ENCODE assay signal across 1 fruit fly cellular context in the genomic region with DNA sequence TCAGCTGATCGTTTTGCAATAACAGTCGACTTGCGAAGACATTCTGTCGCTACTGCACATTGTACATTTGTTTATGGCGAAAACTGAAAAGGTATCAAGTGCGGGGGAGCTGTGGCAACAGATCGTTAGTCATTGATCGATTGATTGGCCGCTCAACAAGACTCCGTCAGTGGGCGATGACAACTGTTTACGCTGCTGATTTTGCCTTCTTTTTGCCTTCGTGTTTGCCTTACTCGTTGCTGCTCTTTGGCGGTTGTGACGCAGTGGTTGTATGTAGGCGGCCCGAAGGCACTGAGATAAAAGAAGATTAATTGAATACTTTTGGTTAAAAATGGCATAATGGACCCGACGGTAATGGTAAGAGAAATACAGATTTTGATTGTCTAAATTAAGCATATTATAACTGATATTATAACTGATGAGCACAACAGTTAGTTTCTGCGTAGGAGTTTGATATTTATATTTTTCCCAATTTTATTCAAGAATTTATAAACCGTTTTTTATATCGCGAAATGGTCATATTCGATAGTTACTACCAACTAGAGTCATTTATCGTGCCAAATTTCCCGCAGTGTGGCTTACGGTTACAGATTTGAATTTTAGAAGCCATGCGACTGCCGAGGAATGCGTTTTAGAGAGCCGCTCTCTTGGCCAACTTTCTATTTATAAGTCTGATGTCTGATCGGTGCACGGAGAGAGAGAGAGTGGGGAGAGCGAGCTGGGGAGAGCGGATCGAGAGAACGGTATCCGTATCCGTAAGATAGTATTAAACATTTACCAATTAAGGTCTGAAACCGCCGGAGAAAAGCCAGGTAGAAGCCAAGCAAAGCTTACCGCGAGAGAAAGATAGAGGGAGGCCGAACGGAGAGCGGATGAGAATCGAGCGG.
TF ChIP-seq lines count a peak whose summit lies in the region.

No protein-coding gene starts in this region.

TF ChIP-seq in whole organism, embryonic, 481 proteins besides CTCF, POLR2A, EP300 and RAD21 (continued from another document and continues in another):
- TF ChIP-seq pho (GFP tag; optimal IDR thresholded peaks at IDR 0.05; lab: Kevin White, UChicago), result peak; percentile 71
- TF ChIP-seq Six4 (GFP tag; optimal IDR thresholded peaks at IDR 0.05; lab: Kevin White, UChicago), result peak; percentile 88
- TF ChIP-seq CG4404 (GFP tag; IDR thresholded peaks at IDR 0.05; lab: Robert Waterston, UW), result peak; percentile 79
- TF ChIP-seq Nf-YC (tag; optimal IDR thresholded peaks at IDR 0.05; lab: Kevin White, UChicago), result peak; percentile 74
- peak; percentile 89 for TF ChIP-seq Fer1 (GFP tag; optimal IDR thresholded peaks at IDR 0.05; lab: Kevin White, UChicago)
- TF ChIP-seq fd96Cb (tag; optimal IDR thresholded peaks at IDR 0.05; lab: Kevin White, UChicago), result peak; percentile 93
- peak; percentile 83 for TF ChIP-seq sisA (GFP tag; IDR thresholded peaks at IDR 0.05; lab: Robert Waterston, UW)
- peak; percentile 62 for TF ChIP-seq crol (GFP tag; IDR thresholded peaks at IDR 0.05; lab: Robert Waterston, UW)
- TF ChIP-seq CG16863 (GFP tag; optimal IDR thresholded peaks at IDR 0.05; lab: Kevin White, UChicago), result peak; percentile 69
- peak; percentile 88 for TF ChIP-seq ind (GFP tag; optimal IDR thresholded peaks at IDR 0.05; lab: Kevin White, UChicago)
- TF ChIP-seq slbo (GFP tag; IDR thresholded peaks at IDR 0.05; lab: Robert Waterston, UW), result peak; percentile 88
- peak; percentile 88 for TF ChIP-seq al (GFP tag; IDR thresholded peaks at IDR 0.05; lab: Robert Waterston, UW)
- peak; percentile 68 for TF ChIP-seq Fer2 (tag; optimal IDR thresholded peaks at IDR 0.05; lab: Kevin White, UChicago)
- peak; percentile 94 for TF ChIP-seq Sox102F (GFP tag; optimal IDR thresholded peaks at IDR 0.05; lab: Kevin White, UChicago)
- TF ChIP-seq scrt (GFP tag; optimal IDR thresholded peaks at IDR 0.05; lab: Kevin White, UChicago), result peak; percentile 86
- TF ChIP-seq CG18262 (tag; optimal IDR thresholded peaks at IDR 0.05; lab: Kevin White, UChicago), result peak; percentile 94
- no peak for TF ChIP-seq br (optimal IDR thresholded peaks at IDR 0.05; lab: Kevin White, UChicago)
- no peak for TF ChIP-seq her (GFP tag; optimal IDR thresholded peaks at IDR 0.05; lab: Kevin White, UChicago)
- no peak for TF ChIP-seq HLHmδ (GFP tag; optimal IDR thresholded peaks at IDR 0.05; lab: Kevin White, UChicago)
- TF ChIP-seq ase (GFP tag; IDR thresholded peaks at IDR 0.05; lab: Robert Waterston, UW), result peak; percentile 71
- no peak for TF ChIP-seq hb (GFP tag; IDR thresholded peaks at IDR 0.05; lab: Robert Waterston, UW; ENCODE audit: partially characterized antibody)
- TF ChIP-seq Myb (GFP tag; optimal IDR thresholded peaks at IDR 0.05; lab: Kevin White, UChicago), result peak; percentile 30
- peak; percentile 80 for TF ChIP-seq CG12219 (GFP tag; optimal IDR thresholded peaks at IDR 0.05; lab: Kevin White, UChicago)
- peak; percentile 91 for TF ChIP-seq CG4424 (GFP tag; optimal IDR thresholded peaks at IDR 0.05; lab: Kevin White, UChicago)
- TF ChIP-seq CG13424 (tag; optimal IDR thresholded peaks at IDR 0.05; lab: Kevin White, UChicago), result peak; percentile 94
- no peak for TF ChIP-seq Lim3 (GFP tag; IDR thresholded peaks at IDR 0.05; lab: Robert Waterston, UW)
- TF ChIP-seq CG17328 (GFP tag; IDR thresholded peaks at IDR 0.05; lab: Robert Waterston, UW), result peak; percentile 77
- TF ChIP-seq E2f2 (GFP tag; IDR thresholded peaks at IDR 0.05; lab: Robert Waterston, UW), result peak; percentile 54; the same call in 1 of the 2 replicates
- peak; percentile 90 for TF ChIP-seq CG8388 (GFP tag; optimal IDR thresholded peaks at IDR 0.05; lab: Kevin White, UChicago)
- TF ChIP-seq HLH4C (GFP tag; IDR thresholded peaks at IDR 0.05; lab: Robert Waterston, UW; ENCODE audit: partially characterized antibody), result no peak
- TF ChIP-seq CG10321 (GFP tag; IDR thresholded peaks at IDR 0.05; lab: Robert Waterston, UW), result no peak; the same call in 1 of the 2 replicates
- TF ChIP-seq gt (GFP tag; IDR thresholded peaks at IDR 0.05; lab: Robert Waterston, UW), result 0 out of 2 replicates have a peak, but pooled peaks have one; percentile 43
- TF ChIP-seq CG4730 (GFP tag; IDR thresholded peaks at IDR 0.05; lab: Robert Waterston, UW), result peak; percentile 70
- no peak for TF ChIP-seq hkb (optimal IDR thresholded peaks at IDR 0.05; lab: Kevin White, UChicago)
- peak; percentile 90 for TF ChIP-seq hkb (GFP tag; IDR thresholded peaks at IDR 0.05; lab: Robert Waterston, UW)
- peak; percentile 7 for TF ChIP-seq CG9797 (GFP tag; optimal IDR thresholded peaks at IDR 0.05; lab: Kevin White, UChicago)
- peak; percentile 44 for TF ChIP-seq CG15073 (GFP tag; optimal IDR thresholded peaks at IDR 0.05; lab: Kevin White, UChicago)
- peak; percentile 92 for TF ChIP-seq BtbVII (GFP tag; optimal IDR thresholded peaks at IDR 0.05; lab: Kevin White, UChicago)
- TF ChIP-seq lola (GFP tag; optimal IDR thresholded peaks at IDR 0.05; lab: Kevin White, UChicago), result peak in 1 of 3 experiments; percentile 84
- peak; percentile 70 for TF ChIP-seq Jarid2 (GFP tag; optimal IDR thresholded peaks at IDR 0.05; lab: Kevin White, UChicago)
- no peak for TF ChIP-seq chinmo (GFP tag; IDR thresholded peaks at IDR 0.05; lab: Robert Waterston, UW; ENCODE audit: partially characterized antibody)
- peak; percentile 68; the same call in 2 of the 3 replicates for TF ChIP-seq so (GFP tag; IDR thresholded peaks at IDR 0.05; lab: Robert Waterston, UW)
- TF ChIP-seq CG12236 (GFP tag; optimal IDR thresholded peaks at IDR 0.05; lab: Kevin White, UChicago), result peak; percentile 26
- peak; percentile 72; the same call in 1 of the 3 replicates for TF ChIP-seq CG2199 (GFP tag; IDR thresholded peaks at IDR 0.05; lab: Robert Waterston, UW)
- peak; percentile 80 for TF ChIP-seq jing (GFP tag; optimal IDR thresholded peaks at IDR 0.05; lab: Kevin White, UChicago)
- no peak for TF ChIP-seq gro (GFP tag; optimal IDR thresholded peaks at IDR 0.05; lab: Kevin White, UChicago)
- TF ChIP-seq CG2120 (GFP tag; optimal IDR thresholded peaks at IDR 0.05; lab: Kevin White, UChicago), result peak; percentile 89
- TF ChIP-seq Chrac-16 (GFP tag; optimal IDR thresholded peaks at IDR 0.05; lab: Kevin White, UChicago), result peak; percentile 80
- peak; percentile 47; the same call in 1 of the 3 replicates for TF ChIP-seq CG6175 (GFP tag; IDR thresholded peaks at IDR 0.05; lab: Robert Waterston, UW)
- peak; percentile 35; the same call in 1 of the 2 replicates for TF ChIP-seq dimm (GFP tag; IDR thresholded peaks at IDR 0.05; lab: Robert Waterston, UW)
- peak; percentile 95 for TF ChIP-seq CG2712 (tag; optimal IDR thresholded peaks at IDR 0.05; lab: Kevin White, UChicago)
- TF ChIP-seq pnt (GFP tag; optimal IDR thresholded peaks at IDR 0.05; lab: Kevin White, UChicago), result peak; percentile 55
- peak; percentile 92 for TF ChIP-seq CG12391 (tag; optimal IDR thresholded peaks at IDR 0.05; lab: Kevin White, UChicago)
- TF ChIP-seq CG13894 (tag; optimal IDR thresholded peaks at IDR 0.05; lab: Kevin White, UChicago), result no peak
- TF ChIP-seq chn (GFP tag; optimal IDR thresholded peaks at IDR 0.05; lab: Kevin White, UChicago), result peak; percentile 69
- peak; percentile 63 for TF ChIP-seq sqz (GFP tag; optimal IDR thresholded peaks at IDR 0.05; lab: Kevin White, UChicago)
- peak; percentile 50 for TF ChIP-seq CG30020 (tag; optimal IDR thresholded peaks at IDR 0.05; lab: Kevin White, UChicago)
- peak; percentile 39 for TF ChIP-seq CG15696 (tag; optimal IDR thresholded peaks at IDR 0.05; lab: Kevin White, UChicago)
- TF ChIP-seq ab (GFP tag; optimal IDR thresholded peaks at IDR 0.05; lab: Kevin White, UChicago), result no peak
- peak; percentile 94 for TF ChIP-seq Asciz (GFP tag; optimal IDR thresholded peaks at IDR 0.05; lab: Kevin White, UChicago)
- no peak for TF ChIP-seq fru (optimal IDR thresholded peaks at IDR 0.05; lab: Kevin White, UChicago)
- TF ChIP-seq CG13775 (GFP tag; optimal IDR thresholded peaks at IDR 0.05; lab: Kevin White, UChicago), result peak; percentile 91
- peak; percentile 77 for TF ChIP-seq gce (GFP tag; IDR thresholded peaks at IDR 0.05; lab: Robert Waterston, UW)
- no peak for TF ChIP-seq shn (GFP tag; optimal IDR thresholded peaks at IDR 0.05; lab: Kevin White, UChicago)
- no peak for TF ChIP-seq Opbp (GFP tag; IDR thresholded peaks at IDR 0.05; lab: Robert Waterston, UW; ENCODE audit: partially characterized antibody)
- TF ChIP-seq caup (GFP tag; optimal IDR thresholded peaks at IDR 0.05; lab: Kevin White, UChicago; ENCODE audit: severe bottlenecking), result peak; percentile 89
- peak; percentile 95 for TF ChIP-seq CG30403 (GFP tag; optimal IDR thresholded peaks at IDR 0.05; lab: Kevin White, UChicago)
- TF ChIP-seq CG11723 (GFP tag; optimal IDR thresholded peaks at IDR 0.05; lab: Kevin White, UChicago), result peak; percentile 91
- TF ChIP-seq CG6254 (GFP tag; optimal IDR thresholded peaks at IDR 0.05; lab: Kevin White, UChicago), result peak; percentile 82
- peak; percentile 93 for TF ChIP-seq CG10979 (tag; optimal IDR thresholded peaks at IDR 0.05; lab: Kevin White, UChicago)
- TF ChIP-seq MESR4 (GFP tag; optimal IDR thresholded peaks at IDR 0.05; lab: Kevin White, UChicago), result no peak
- peak; percentile 66 for TF ChIP-seq Mad (GFP tag; optimal IDR thresholded peaks at IDR 0.05; lab: Kevin White, UChicago)
- TF ChIP-seq sens-2 (GFP tag; IDR thresholded peaks at IDR 0.05; lab: Robert Waterston, UW), result no peak; the same call in 1 of the 2 replicates
- no peak for TF ChIP-seq bowl (GFP tag; IDR thresholded peaks at IDR 0.05; lab: Robert Waterston, UW)
- TF ChIP-seq cato (GFP tag; optimal IDR thresholded peaks at IDR 0.05; lab: Kevin White, UChicago; ENCODE audit: borderline replicate concordance), result peak; percentile 78
- no peak for TF ChIP-seq eve (GFP tag; optimal IDR thresholded peaks at IDR 0.05; lab: Kevin White, UChicago)
- no peak for TF ChIP-seq ash1 (GFP tag; optimal IDR thresholded peaks at IDR 0.05; lab: Kevin White, UChicago)
- peak; percentile 53 for TF ChIP-seq CG12299 (tag; optimal IDR thresholded peaks at IDR 0.05; lab: Kevin White, UChicago)
- TF ChIP-seq Xrp1 (GFP tag; IDR thresholded peaks at IDR 0.05; lab: Robert Waterston, UW), result peak; percentile 85
- TF ChIP-seq ken (GFP tag; IDR thresholded peaks at IDR 0.05; lab: Robert Waterston, UW), result peak; percentile 75
- no peak for TF ChIP-seq p53 (GFP tag; optimal IDR thresholded peaks at IDR 0.05; lab: Kevin White, UChicago)
- no peak for TF ChIP-seq mirr (GFP tag; optimal IDR thresholded peaks at IDR 0.05; lab: Kevin White, UChicago)
- peak; percentile 74 for TF ChIP-seq twi (tag; optimal IDR thresholded peaks at IDR 0.05; lab: Kevin White, UChicago)
- peak; percentile 99 for TF ChIP-seq sd (tag; optimal IDR thresholded peaks at IDR 0.05; lab: Kevin White, UChicago)
- TF ChIP-seq Oaz (GFP tag; IDR thresholded peaks at IDR 0.05; lab: Robert Waterston, UW), result peak; percentile 55
- TF ChIP-seq lov (optimal IDR thresholded peaks at IDR 0.05; lab: Kevin White, UChicago), result no peak
- TF ChIP-seq lov (GFP tag; IDR thresholded peaks at IDR 0.05; lab: Robert Waterston, UW), result peak; percentile 39; the same call in 1 of the 3 replicates
- peak; percentile 60 for TF ChIP-seq Camta (GFP tag; optimal IDR thresholded peaks at IDR 0.05; lab: Kevin White, UChicago)
- peak; percentile 82; the same call in 3 of the 4 replicates for TF ChIP-seq Gug (GFP tag; IDR thresholded peaks at IDR 0.05; lab: Robert Waterston, UW)
- peak; percentile 55 for TF ChIP-seq MTF-1 (GFP tag; optimal IDR thresholded peaks at IDR 0.05; lab: Kevin White, UChicago; ENCODE audit: borderline replicate concordance)
- no peak for TF ChIP-seq pan (optimal IDR thresholded peaks at IDR 0.05; lab: Kevin White, UChicago)
- TF ChIP-seq pan (GFP tag; optimal IDR thresholded peaks at IDR 0.05 in 1 of 2, IDR thresholded peaks at IDR 0.05 in 1 of 2), result peak in 1 of 2 experiments; percentile 87
- TF ChIP-seq lilli (GFP tag; optimal IDR thresholded peaks at IDR 0.05; lab: Kevin White, UChicago), result peak; percentile 88
- TF ChIP-seq CG8089 (GFP tag; optimal IDR thresholded peaks at IDR 0.05; lab: Kevin White, UChicago), result no peak
- no peak for TF ChIP-seq ato (GFP tag; IDR thresholded peaks at IDR 0.05; lab: Robert Waterston, UW; ENCODE audit: partially characterized antibody)
- no peak for TF ChIP-seq hth (optimal IDR thresholded peaks at IDR 0.05; lab: Kevin White, UChicago)
- TF ChIP-seq pita (GFP tag; optimal IDR thresholded peaks at IDR 0.05; lab: Kevin White, UChicago), result no peak
- peak; percentile 69 for TF ChIP-seq CG1647 (GFP tag; optimal IDR thresholded peaks at IDR 0.05; lab: Kevin White, UChicago)
- peak; percentile 84 for TF ChIP-seq gcm (GFP tag; optimal IDR thresholded peaks at IDR 0.05; lab: Kevin White, UChicago)
- peak; percentile 88 for TF ChIP-seq CG4328 (GFP tag; optimal IDR thresholded peaks at IDR 0.05; lab: Kevin White, UChicago)
- peak; percentile 6 for TF ChIP-seq slp2 (GFP tag; optimal IDR thresholded peaks at IDR 0.05; lab: Kevin White, UChicago)
- peak; percentile 95 for TF ChIP-seq nmo (GFP tag; optimal IDR thresholded peaks at IDR 0.05; lab: Kevin White, UChicago)
- peak; percentile 87 for TF ChIP-seq CG3847 (GFP tag; IDR thresholded peaks at IDR 0.05; lab: Robert Waterston, UW)
- peak; percentile 67 for TF ChIP-seq slou (GFP tag; optimal IDR thresholded peaks at IDR 0.05; lab: Kevin White, UChicago)
- peak; percentile 68 for TF ChIP-seq Spps (tag; optimal IDR thresholded peaks at IDR 0.05; lab: Kevin White, UChicago)
- TF ChIP-seq CG10565 (GFP tag; optimal IDR thresholded peaks at IDR 0.05; lab: Kevin White, UChicago), result peak; percentile 37
- TF ChIP-seq CG10654 (GFP tag; optimal IDR thresholded peaks at IDR 0.05; lab: Kevin White, UChicago), result peak; percentile 84
- peak; percentile 70 for TF ChIP-seq HLH54F (GFP tag; optimal IDR thresholded peaks at IDR 0.05; lab: Kevin White, UChicago)
- TF ChIP-seq abd-A (tag; optimal IDR thresholded peaks at IDR 0.05; lab: Kevin White, UChicago), result no peak
- TF ChIP-seq CG14050 (GFP tag; IDR thresholded peaks at IDR 0.05; lab: Robert Waterston, UW), result peak; percentile 75
- peak; percentile 85 for TF ChIP-seq sr (GFP tag; IDR thresholded peaks at IDR 0.05; lab: Robert Waterston, UW)
- peak; percentile 56 for TF ChIP-seq CG15514 (GFP tag; optimal IDR thresholded peaks at IDR 0.05; lab: Kevin White, UChicago)
- peak; percentile 30 for TF ChIP-seq Sry-β (GFP tag; optimal IDR thresholded peaks at IDR 0.05; lab: Kevin White, UChicago)
- TF ChIP-seq dm (GFP tag; optimal IDR thresholded peaks at IDR 0.05; lab: Kevin White, UChicago), result peak; percentile 35
- peak; percentile 84 for TF ChIP-seq CG34422 (GFP tag; IDR thresholded peaks at IDR 0.05; lab: Robert Waterston, UW)
- TF ChIP-seq Elba2 (GFP tag; optimal IDR thresholded peaks at IDR 0.05; lab: Kevin White, UChicago), result no peak
- no peak for TF ChIP-seq CG6791 (GFP tag; IDR thresholded peaks at IDR 0.05; lab: Robert Waterston, UW; ENCODE audit: partially characterized antibody)
- TF ChIP-seq Hsf (GFP tag; optimal IDR thresholded peaks at IDR 0.05; lab: Kevin White, UChicago), result peak; percentile 74
- no peak for TF ChIP-seq CG34376 (GFP tag; optimal IDR thresholded peaks at IDR 0.05; lab: Kevin White, UChicago)
